Worm (Caenorhabditis elegans) whole organism, early embryonic: ENCODE measurements around the gene orc-2.

ENCODE experiments used
- B0310.2 ChIP-seq: sonication (generic microtip); optimal IDR thresholded peaks from 2 replicates; lab custom pipeline; 2016; ENCODE audit warnings: mild to moderate bottlenecking, missing genetic modification characterization, missing compliant biosample characterization
- F13C5.2 ChIP-seq: sonication (generic microtip); optimal IDR thresholded peaks from 2 replicates; lab custom pipeline; 2017; ENCODE audit warnings: mild to moderate bottlenecking, missing genetic modification characterization, inconsistent platforms, missing compliant biosample characterization
- ama-1 ChIP-seq: fragments of 150-350 bp; optimal IDR thresholded peaks from 2 replicates; lab custom pipeline; 2014
- ets-7 ChIP-seq: sonication (generic microtip); optimal IDR thresholded peaks from 2 replicates; lab custom pipeline; 2016; ENCODE audit warnings: missing genotype, missing genetic modification characterization, missing compliant biosample characterization
- hmg-4 ChIP-seq: fragments of 200-800 bp; sonication (Bioruptor generic); optimal IDR thresholded peaks from 2 replicates; lab custom pipeline; 2018; ENCODE audit warnings: mild to moderate bottlenecking, missing genetic modification characterization, missing compliant biosample characterization
- scrt-1 ChIP-seq: fragments of 200-800 bp; sonication (Bioruptor generic); IDR thresholded peaks from 2 replicates; pipeline ENCODE4 v1.3.6; 2022; ENCODE audit warnings: missing genetic modification characterization, missing compliant biosample characterization
- sea-1 ChIP-seq: fragments of 200-800 bp; sonication (Bioruptor generic); conservative IDR thresholded peaks from 2 replicates; pipeline ENCODE4 v1.3.6; 2022; ENCODE audit warnings: missing genetic modification characterization, missing compliant biosample characterization
- tbx-37 ChIP-seq: fragments of 200-800 bp; sonication (Bioruptor generic); conservative IDR thresholded peaks from 2 replicates; pipeline ENCODE4 v1.3.6; 2022; ENCODE audit warnings: missing genetic modification reagents, missing genetic modification characterization, missing compliant biosample characterization

DNA sequence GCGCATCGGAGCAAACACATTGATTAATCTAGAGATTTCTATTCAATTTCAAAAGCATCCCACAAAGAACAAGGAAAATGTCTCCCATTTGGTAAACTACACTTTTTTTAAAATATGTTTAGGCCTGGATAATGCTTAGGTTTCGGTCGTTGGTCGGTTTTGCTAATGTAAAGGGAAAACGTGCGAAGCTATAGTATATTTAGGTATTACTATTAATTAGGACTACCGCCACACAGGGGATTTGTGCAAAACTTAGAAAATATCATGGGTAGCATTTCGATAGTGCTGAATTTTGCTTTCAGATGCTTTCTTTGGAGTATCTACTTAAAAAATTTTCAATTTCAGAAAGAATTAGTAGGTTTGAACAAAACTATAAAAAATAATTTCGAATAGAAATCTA lies 39.3 kb downstream of the orc-2 start:
- no peak for TF ChIP-seq ama-1 (lab: Kevin White, UChicago)
- TF ChIP-seq sea-1 (GFP tag; lab: Robert Waterston, UW): no peak
- TF ChIP-seq B0310.2 (tag; lab: Kevin White, UChicago): no peak
- TF ChIP-seq hmg-4 (GFP tag; lab: Kevin White, UChicago): no peak
- TF ChIP-seq F13C5.2: no peak
- no peak for TF ChIP-seq scrt-1 (GFP tag; lab: Robert Waterston, UW)
- no peak for TF ChIP-seq ets-7
- TF ChIP-seq tbx-37 (GFP tag; lab: Robert Waterston, UW): no peak
